Worm (Caenorhabditis elegans): ENCODE results near the gene C10A4.2.

C10A4.2 gene

DNA sequence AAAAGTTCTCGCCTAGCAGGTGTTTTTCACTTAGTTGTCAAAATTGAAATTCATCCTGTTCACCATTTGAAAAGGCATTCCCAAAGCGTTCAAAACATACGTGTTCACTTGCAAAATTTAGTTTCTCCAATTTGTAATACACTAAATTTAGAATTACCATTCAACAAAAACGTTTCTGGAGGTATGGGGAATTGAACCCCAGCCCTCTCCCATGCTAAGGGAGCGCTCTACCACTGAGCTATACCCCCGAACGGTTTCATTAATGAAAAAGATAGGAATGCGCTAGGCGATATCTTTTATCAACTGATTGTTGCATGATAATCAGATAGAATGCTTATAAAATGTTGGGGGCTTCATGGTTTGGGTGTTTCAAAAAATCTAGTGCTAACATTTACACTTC, 31.4 kb upstream of the C10A4.2 start:
- no peak for TF ChIP-seq ceh-82 (tag; optimal IDR thresholded peaks at IDR 0.05)
- TF ChIP-seq ceh-16 (tag; optimal IDR thresholded peaks at IDR 0.05), result no peak
- TF ChIP-seq ztf-1 (GFP tag; conservative IDR thresholded peaks at IDR 0.05), result no peak
- no peak for TF ChIP-seq snpc-4 (tag; optimal IDR thresholded peaks at IDR 0.05)
- TF ChIP-seq mdl-1 (tag; optimal IDR thresholded peaks at IDR 0.05), result no peak
- TF ChIP-seq unc-62 (GFP tag; optimal IDR thresholded peaks at IDR 0.05), result no peak
- no peak for TF ChIP-seq blmp-1 (tag; optimal IDR thresholded peaks at IDR 0.05; ENCODE audit: insufficient read depth)
- no peak for TF ChIP-seq nhr-10 (tag; optimal IDR thresholded peaks at IDR 0.05)
- no peak for TF ChIP-seq ZK546.5 (tag; optimal IDR thresholded peaks at IDR 0.05)
- TF ChIP-seq dmd-4 (tag; optimal IDR thresholded peaks at IDR 0.05), result no peak
- no peak for TF ChIP-seq zag-1 (tag; optimal IDR thresholded peaks at IDR 0.05)
- no peak for TF ChIP-seq elt-3 (tag; optimal IDR thresholded peaks at IDR 0.05)
- no peak for TF ChIP-seq ama-1 (optimal IDR thresholded peaks at IDR 0.05)
- no peak for TF ChIP-seq unc-39 (tag; optimal IDR thresholded peaks at IDR 0.05)
- no peak for TF ChIP-seq ztf-11 (tag; optimal IDR thresholded peaks at IDR 0.05)
- no peak for TF ChIP-seq lin-11 (tag; optimal IDR thresholded peaks at IDR 0.05)
- TF ChIP-seq nhr-11 (tag; optimal IDR thresholded peaks at IDR 0.05), result no peak
- no peak for TF ChIP-seq Y55F3AM.14 (GFP tag; optimal IDR thresholded peaks at IDR 0.05)
- no peak for TF ChIP-seq nhr-12 (tag; optimal IDR thresholded peaks at IDR 0.05)

- TF ChIP-seq unc-62 (GFP tag; optimal IDR thresholded peaks at IDR 0.05) (no peak), ama-1 (optimal IDR thresholded peaks at IDR 0.05) (no peak), Y55F3AM.14 (GFP tag; optimal IDR thresholded peaks at IDR 0.05) (no peak), fos-1 (tag; optimal IDR thresholded peaks at IDR 0.05) (no peak), nhr-11 (tag; optimal IDR thresholded peaks at IDR 0.05) (no peak), elt-1 (tag; optimal IDR thresholded peaks at IDR 0.05) (no peak), unc-55 (GFP tag; optimal IDR thresholded peaks at IDR 0.05) (no peak), egl-27 (tag; optimal IDR thresholded peaks at IDR 0.05) (no peak), mbf-1 (tag; optimal IDR thresholded peaks at IDR 0.05) (no peak), mdl-1 (tag; optimal IDR thresholded peaks at IDR 0.05) (no peak), lin-11 (tag; optimal IDR thresholded peaks at IDR 0.05) (no peak), peb-1 (tag; optimal IDR thresholded peaks at IDR 0.05) (no peak), ztf-11 (tag; optimal IDR thresholded peaks at IDR 0.05) (no peak), lin-39 (tag; optimal IDR thresholded peaks at IDR 0.05) (no peak), nhr-6 (tag; optimal IDR thresholded peaks at IDR 0.05) (no peak), nhr-129 (tag; optimal IDR thresholded peaks at IDR 0.05) (no peak), ceh-82 (tag; optimal IDR thresholded peaks at IDR 0.05) (no peak)
Measured at ce11 chrX:7390270-7390669, 19.8 kb upstream of the C10A4.2 start, which contains the start of gene C10A4.6. Gene C10A4.6 (plus strand): TSS chrX:7390570.

ce11 chrX:7393167-7393566, 16.9 kb upstream of the C10A4.2 start, which contains the start of gene gad-2:
Gene gad-2 (plus strand): TSS chrX:7393467.
- TF ChIP-seq gmeb-1 (tag; optimal IDR thresholded peaks at IDR 0.05), result no peak
- TF ChIP-seq C34F6.9 (tag; optimal IDR thresholded peaks at IDR 0.05), result no peak
- TF ChIP-seq F13H6.1 (tag; optimal IDR thresholded peaks at IDR 0.05), result no peak
- no peak for TF ChIP-seq lin-13 (GFP tag; optimal IDR thresholded peaks at IDR 0.05)

DNA sequence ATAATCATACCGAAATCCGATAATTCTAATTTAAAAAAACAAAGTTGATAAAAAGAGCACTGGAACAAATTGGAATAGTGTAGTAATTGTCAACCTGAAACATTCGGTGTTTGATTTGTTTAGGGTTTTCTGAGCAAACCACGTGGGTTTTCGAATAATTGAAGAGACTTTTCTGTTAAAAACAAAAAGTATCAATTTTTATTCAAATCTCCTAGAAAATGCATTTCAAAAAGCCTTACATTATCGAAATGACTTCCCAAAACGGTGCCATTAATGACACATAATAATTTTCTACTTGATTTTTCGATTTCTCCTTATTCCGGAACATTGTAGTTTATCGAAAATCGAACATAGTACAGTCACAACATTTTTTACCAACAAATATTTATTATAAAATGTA, 12.1 kb upstream of the C10A4.2 start, which contains the start of gene C10A4.13:
Gene C10A4.13, minus strand, starts transcription at position 101 of the 400 bp plus-strand sequence.
- no peak for TF ChIP-seq R02D3.7 (tag; optimal IDR thresholded peaks at IDR 0.05)
- no peak for TF ChIP-seq lsy-2 (tag; optimal IDR thresholded peaks at IDR 0.05)
- no peak for TF ChIP-seq nhr-25 (tag; optimal IDR thresholded peaks at IDR 0.05)
- TF ChIP-seq nhr-11 (tag; optimal IDR thresholded peaks at IDR 0.05), result no peak
- no peak for TF ChIP-seq lin-13 (GFP tag; optimal IDR thresholded peaks at IDR 0.05)
- no peak for TF ChIP-seq F13H6.1 (tag; optimal IDR thresholded peaks at IDR 0.05)
- no peak for TF ChIP-seq crh-2 (tag; optimal IDR thresholded peaks at IDR 0.05)
- no peak for TF ChIP-seq nhr-237 (tag; optimal IDR thresholded peaks at IDR 0.05)
- no peak for TF ChIP-seq ceh-82 (tag; optimal IDR thresholded peaks at IDR 0.05)
- no peak for TF ChIP-seq gmeb-1 (tag; optimal IDR thresholded peaks at IDR 0.05)
- TF ChIP-seq egl-27 (tag; optimal IDR thresholded peaks at IDR 0.05), result no peak
- no peak for TF ChIP-seq sma-3 (GFP tag; optimal IDR thresholded peaks at IDR 0.05)
- no peak for TF ChIP-seq blmp-1 (tag; optimal IDR thresholded peaks at IDR 0.05; ENCODE audit: insufficient read depth)
- no peak for TF ChIP-seq C34F6.9 (tag; optimal IDR thresholded peaks at IDR 0.05)
